Worm (Caenorhabditis elegans) whole organism, early embryonic: Measurements from ENCODE around the gene vab-15.

Source experiments
- B0310.2 ChIP-seq: sonication (generic microtip); optimal IDR thresholded peaks from 2 replicates; lab custom pipeline; 2016; ENCODE audit warnings: mild to moderate bottlenecking, missing genetic modification characterization, missing compliant biosample characterization
- F13C5.2 ChIP-seq: sonication (generic microtip); optimal IDR thresholded peaks from 2 replicates; lab custom pipeline; 2017; ENCODE audit warnings: mild to moderate bottlenecking, missing genetic modification characterization, inconsistent platforms, missing compliant biosample characterization
- ama-1 ChIP-seq: fragments of 150-350 bp; optimal IDR thresholded peaks from 2 replicates; lab custom pipeline; 2014
- ceh-13 ChIP-seq: fragments of 200-800 bp; sonication (Bioruptor generic); optimal IDR thresholded peaks from 2 replicates; lab custom pipeline; 2018; ENCODE audit warnings: mild to moderate bottlenecking, missing genetic modification characterization, missing compliant biosample characterization
- ceh-36 ChIP-seq: sonication (generic microtip); optimal IDR thresholded peaks from 2 replicates; lab custom pipeline; 2016; ENCODE audit warnings: missing genetic modification characterization, inconsistent platforms, missing compliant biosample characterization
- flt-1 ChIP-seq: fragments of 200-800 bp; sonication (Bioruptor generic); IDR thresholded peaks from 2 replicates; pipeline ENCODE4 v1.3.6; 2022; ENCODE audit warnings: missing genetic modification characterization, missing compliant biosample characterization
- hmbx-1 ChIP-seq: sonication (generic microtip); optimal IDR thresholded peaks from 2 replicates; lab custom pipeline; 2016; ENCODE audit warnings: mild to moderate bottlenecking, missing genetic modification characterization, missing compliant biosample characterization
- hmg-4 ChIP-seq: fragments of 200-800 bp; sonication (Bioruptor generic); optimal IDR thresholded peaks from 2 replicates; lab custom pipeline; 2018; ENCODE audit warnings: mild to moderate bottlenecking, missing genetic modification characterization, missing compliant biosample characterization
- pes-1 ChIP-seq: fragments of 200-800 bp; sonication (Bioruptor generic); IDR thresholded peaks from 2 replicates; pipeline ENCODE4 v1.3.6; 2022; ENCODE audit warnings: missing genetic modification reagents, missing genetic modification characterization, missing compliant biosample characterization
- scrt-1 ChIP-seq: fragments of 200-800 bp; sonication (Bioruptor generic); IDR thresholded peaks from 2 replicates; pipeline ENCODE4 v1.3.6; 2022; ENCODE audit warnings: missing genetic modification characterization, missing compliant biosample characterization
- sea-1 ChIP-seq: fragments of 200-800 bp; sonication (Bioruptor generic); conservative IDR thresholded peaks from 2 replicates; pipeline ENCODE4 v1.3.6; 2022; ENCODE audit warnings: missing genetic modification characterization, missing compliant biosample characterization
- tbx-37 ChIP-seq: fragments of 200-800 bp; sonication (Bioruptor generic); conservative IDR thresholded peaks from 2 replicates; pipeline ENCODE4 v1.3.6; 2022; ENCODE audit warnings: missing genetic modification reagents, missing genetic modification characterization, missing compliant biosample characterization

ce11 chrX:9851745-9852330 is 4.8 kb downstream of the vab-15 start, which contains the start of gene lec-7:
- TF ChIP-seq ceh-36 (tag; lab: Kevin White, UChicago) (no peak), pes-1 (GFP tag; lab: Robert Waterston, UW) (no peak), hmbx-1 (tag; lab: Kevin White, UChicago) (no peak), ama-1 (lab: Kevin White, UChicago) (no peak), scrt-1 (GFP tag; lab: Robert Waterston, UW) (no peak), tbx-37 (GFP tag; lab: Robert Waterston, UW) (no peak), hmg-4 (GFP tag; lab: Kevin White, UChicago) (no peak), F13C5.2 (tag; lab: Kevin White, UChicago) (no peak), B0310.2 (tag; lab: Kevin White, UChicago) (no peak), ceh-13 (GFP tag; lab: Kevin White, UChicago) (no peak), flt-1 (no peak), sea-1 (GFP tag; lab: Robert Waterston, UW) (no peak)
